Worm (Caenorhabditis elegans) whole organism, L4/young adult: ENCODE results near the gene C44B7.7.

Experiments
- W03F9.2 ChIP-seq: fragments of 150-350 bp; optimal IDR thresholded peaks from 2 replicates; lab custom pipeline; 2014; ENCODE audit warnings: missing biosample characterization, missing genetic modification characterization
- dao-5 ChIP-seq: sonication (generic microtip); optimal IDR thresholded peaks from 2 replicates; lab custom pipeline; 2016; ENCODE audit warnings: missing genotype, missing genetic modification characterization, moderate library complexity, missing compliant biosample characterization
- him-1 ChIP-seq: sonication (generic microtip); optimal IDR thresholded peaks from 2 replicates; lab custom pipeline; 2016; ENCODE audit warnings: missing genotype, missing genetic modification reagents, missing genetic modification characterization, missing compliant biosample characterization

Gene C44B7.7

DNA sequence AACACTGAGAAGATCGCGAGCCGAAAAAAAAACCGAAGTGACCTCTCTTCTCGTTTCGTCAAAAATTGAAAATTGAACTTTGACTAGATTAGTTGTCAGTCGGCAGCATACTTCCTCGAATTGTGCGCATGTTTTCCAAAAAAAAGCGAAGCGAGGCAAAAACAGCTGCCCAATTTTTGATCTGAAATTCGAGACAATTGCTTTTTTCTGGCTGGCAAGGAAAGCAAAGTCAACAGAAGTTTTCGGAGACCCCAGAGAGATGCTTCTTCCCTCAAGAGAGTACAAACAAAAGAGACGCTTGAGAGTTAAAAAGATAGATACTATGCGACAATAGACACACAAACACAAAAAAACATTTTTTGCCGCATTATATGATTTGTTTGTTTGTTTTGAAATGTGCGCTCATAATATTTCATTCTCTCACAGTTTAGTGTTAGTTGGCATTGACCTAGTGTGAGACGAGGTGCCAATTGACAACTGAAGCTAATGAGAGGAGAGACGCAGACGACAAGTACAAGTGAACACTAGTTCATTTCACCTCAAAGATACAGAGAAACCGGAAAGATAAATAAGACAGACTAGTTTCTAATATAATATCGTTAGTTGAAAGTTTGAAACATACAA is 43.9 kb downstream of the C44B7.7 start:
- TF ChIP-seq W03F9.2 (tag; lab: Kevin White, UChicago) (no peak), dao-5 (no peak), him-1 (tag; lab: Kevin White, UChicago) (no peak)

DNA sequence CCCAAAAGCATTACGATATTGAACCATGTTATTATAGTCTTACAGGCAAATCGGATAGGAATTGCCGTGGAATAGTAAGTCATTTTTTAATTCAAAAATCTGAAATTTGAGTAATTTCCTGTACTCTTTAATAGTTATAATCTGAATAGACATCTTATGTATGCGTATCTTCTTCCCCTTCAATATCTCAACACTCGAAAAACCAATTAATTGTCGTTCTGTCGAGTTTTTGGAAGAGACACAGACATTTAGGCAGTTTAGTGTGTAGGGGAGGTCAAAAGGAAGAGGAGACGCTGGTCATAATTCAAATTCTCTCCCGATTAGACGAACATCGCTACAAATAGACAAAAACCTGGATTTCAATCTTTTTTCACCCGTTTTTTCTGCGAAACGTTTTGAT is 44.5 kb downstream of the C44B7.7 start:
- TF ChIP-seq W03F9.2 (tag; lab: Kevin White, UChicago) (no peak), him-1 (tag; lab: Kevin White, UChicago) (no peak), dao-5 (no peak)

DNA sequence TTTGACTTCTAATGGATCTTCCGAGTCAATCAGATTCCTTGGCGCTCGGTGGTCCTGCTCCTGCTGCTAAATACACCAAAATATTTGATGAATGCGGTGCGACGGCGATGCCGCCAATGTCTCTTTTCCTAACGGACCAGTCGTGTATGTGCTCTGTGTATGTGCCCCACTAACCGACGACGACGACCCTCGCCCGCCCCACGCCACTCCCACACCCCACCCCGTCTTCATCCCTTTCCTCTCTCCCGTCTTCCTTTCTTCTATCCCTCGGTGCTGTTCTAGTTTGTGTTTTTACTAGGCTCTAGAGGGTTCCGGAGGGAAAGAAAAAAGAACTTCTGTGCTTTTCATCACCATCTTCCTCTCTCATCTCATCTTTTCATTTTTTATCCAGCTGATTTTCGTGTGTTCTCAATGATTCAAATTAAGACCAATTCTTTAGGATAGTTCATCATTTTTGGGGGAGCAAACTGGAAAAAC is 45.3 kb downstream of the C44B7.7 start, which contains the start of gene egl-27:
Gene egl-27, plus strand, starts transcription at position 427 of the 477 bp plus-strand sequence.
- no peak for TF ChIP-seq dao-5
- peak; percentile 12 for TF ChIP-seq him-1 (tag; lab: Kevin White, UChicago)

DNA sequence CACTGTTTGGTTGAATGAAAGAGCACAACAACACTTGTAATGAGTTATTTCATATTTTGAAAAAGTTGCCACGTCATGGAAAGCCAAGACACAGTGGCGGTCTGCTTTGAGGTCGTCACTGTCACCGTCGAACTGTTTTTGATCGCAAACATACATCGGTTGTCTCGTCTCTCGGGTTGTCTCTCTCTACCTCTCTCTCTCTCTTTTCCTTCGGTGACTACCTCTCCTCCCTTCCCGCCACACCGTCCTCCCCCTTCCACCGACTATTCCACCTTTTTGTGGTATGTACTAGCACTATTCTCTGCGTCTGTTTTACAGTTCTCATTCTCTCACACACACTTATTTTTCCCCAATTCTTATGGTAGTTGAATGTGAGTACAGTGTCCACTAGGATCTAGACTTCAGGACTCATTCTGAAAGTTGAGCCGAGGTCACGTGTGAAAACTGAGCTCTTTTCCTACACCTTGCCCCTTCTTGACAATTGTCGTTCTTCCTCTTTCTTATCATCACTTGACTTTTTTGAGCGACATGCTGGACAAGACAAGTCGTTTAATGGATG is 46.1 kb downstream of the C44B7.7 start:
- TF ChIP-seq dao-5 (no peak), him-1 (tag; lab: Kevin White, UChicago) (no peak), W03F9.2 (tag; lab: Kevin White, UChicago) (no peak)

DNA sequence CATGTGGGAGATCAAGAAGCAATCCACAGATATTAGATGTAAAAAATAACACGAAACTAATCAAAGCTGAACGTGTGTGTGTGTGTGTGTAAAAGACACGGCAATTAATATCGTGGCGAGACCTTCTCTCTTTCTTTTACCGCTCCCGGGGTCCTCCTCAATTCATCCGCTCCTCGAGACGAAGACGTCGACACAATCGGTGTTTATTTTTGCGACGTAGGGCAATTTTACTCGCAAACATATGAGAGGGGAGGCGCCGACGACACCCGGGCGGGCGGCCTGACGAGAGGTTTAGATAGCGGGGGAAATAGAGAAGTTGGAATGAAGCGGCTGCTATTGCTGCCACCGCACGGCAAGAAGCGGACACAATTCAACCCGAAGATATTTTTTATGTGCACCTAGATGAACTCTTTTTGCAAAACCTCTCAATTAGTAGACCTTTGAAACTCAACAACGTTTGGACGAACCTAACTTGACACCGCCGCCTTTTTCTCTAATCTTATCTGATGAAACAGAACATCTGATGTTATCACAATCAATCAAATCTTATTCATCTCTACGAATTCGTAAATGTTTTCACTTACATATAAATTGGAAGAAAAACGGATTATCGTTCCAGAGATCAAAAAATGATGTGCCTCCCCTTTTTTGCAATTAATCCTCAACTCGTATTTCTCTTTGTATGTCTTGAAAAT is 47.1 kb downstream of the C44B7.7 start:
- no peak for TF ChIP-seq W03F9.2 (tag; lab: Kevin White, UChicago)
- no peak for TF ChIP-seq dao-5

DNA sequence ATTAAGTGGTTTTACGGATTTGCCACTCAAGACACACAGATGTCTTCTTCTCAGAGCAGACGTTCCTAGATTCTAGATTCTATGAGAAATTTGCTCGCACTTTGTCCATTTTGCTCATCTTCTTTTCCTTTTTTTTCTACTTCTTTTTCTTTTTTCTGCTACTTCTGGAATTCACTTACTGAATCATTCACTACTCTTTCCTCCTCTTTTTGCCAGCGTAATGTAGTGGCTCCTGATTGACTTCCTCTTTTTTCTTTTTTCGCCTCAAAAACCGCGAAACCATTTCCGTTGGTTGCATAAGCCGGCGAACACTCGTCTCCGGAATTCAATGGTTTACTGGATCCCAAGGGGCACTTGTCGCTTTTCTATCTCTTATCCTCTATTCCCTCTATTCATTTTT is 47.8 kb downstream of the C44B7.7 start:
- TF ChIP-seq W03F9.2 (tag; lab: Kevin White, UChicago): no peak
- TF ChIP-seq him-1 (tag; lab: Kevin White, UChicago): no peak
- no peak for TF ChIP-seq dao-5

DNA sequence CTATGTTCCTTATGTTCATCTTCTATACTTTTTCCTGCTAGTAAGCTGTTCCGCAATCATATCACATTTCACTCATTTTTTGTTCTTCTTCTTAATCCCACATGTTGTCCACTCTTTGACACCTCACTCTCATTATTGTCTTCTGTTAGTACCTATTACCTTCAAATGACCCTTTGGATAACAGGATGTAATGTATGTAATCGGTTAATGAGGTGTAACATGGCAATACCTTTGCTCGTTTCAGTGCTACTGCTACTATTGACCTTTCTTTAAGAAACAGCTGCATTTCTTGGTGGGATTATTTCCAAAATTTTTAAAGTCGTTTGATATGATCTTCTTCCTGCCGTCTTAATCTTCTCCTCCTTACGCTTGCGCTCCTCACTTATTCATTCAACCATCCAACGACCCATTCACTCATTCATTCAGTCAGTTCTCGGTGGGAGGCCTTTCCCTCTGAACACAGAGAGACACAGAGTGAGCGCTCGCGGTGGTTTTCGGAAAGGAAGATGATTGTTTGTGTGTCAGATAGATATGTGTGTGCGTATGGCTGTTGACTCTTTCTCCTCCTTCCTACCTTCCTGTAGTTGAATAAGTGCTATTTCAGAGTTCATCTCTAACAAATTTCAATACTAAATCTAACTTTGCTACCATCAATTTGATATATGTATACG is 48.3 kb downstream of the C44B7.7 start:
- no peak for TF ChIP-seq W03F9.2 (tag; lab: Kevin White, UChicago)
- TF ChIP-seq dao-5: no peak
- TF ChIP-seq him-1 (tag; lab: Kevin White, UChicago): no peak

DNA sequence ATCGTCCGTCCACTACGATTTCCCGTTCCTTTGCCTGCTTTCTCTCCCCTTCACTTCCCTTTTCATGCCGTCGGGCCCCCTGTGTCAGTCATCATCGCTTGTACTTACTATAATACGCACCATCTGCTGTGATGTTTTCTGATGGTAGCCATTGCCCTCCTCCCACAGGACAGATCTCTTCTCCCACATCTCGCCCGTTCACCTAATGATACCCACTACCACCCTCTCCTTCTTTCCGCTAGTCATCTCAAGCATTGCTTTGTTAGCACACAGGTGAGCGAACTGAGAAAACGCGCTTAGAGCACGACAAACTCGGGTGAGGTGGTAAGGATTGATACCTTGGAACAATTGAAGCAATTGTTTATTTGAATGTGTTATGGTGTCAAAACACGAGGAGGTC is 49.0 kb downstream of the C44B7.7 start:
- TF ChIP-seq W03F9.2 (tag; lab: Kevin White, UChicago): no peak
- TF ChIP-seq him-1 (tag; lab: Kevin White, UChicago): no peak
- TF ChIP-seq dao-5: no peak

DNA sequence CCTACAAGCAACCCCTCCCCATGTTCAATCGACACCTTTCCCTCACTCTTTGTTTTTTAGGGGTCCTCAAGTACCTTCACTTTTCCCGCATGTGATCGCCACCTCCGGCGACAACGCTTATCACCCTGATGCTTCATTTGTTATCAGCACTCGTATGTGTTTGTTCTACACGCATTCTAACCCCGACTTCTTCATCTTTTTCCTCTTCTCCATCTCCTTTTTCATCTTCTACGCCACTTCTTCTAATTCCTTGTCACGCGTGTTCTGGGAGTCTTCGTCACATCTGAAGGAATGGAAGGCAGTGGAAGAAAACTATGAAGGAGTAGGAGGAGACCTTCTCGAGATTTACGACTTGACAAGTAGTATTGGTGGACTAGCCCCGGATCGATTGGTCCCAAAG is 50.0 kb downstream of the C44B7.7 start:
- no peak for TF ChIP-seq dao-5
- no peak for TF ChIP-seq W03F9.2 (tag; lab: Kevin White, UChicago)
- TF ChIP-seq him-1 (tag; lab: Kevin White, UChicago): no peak
